Fruit fly (Drosophila melanogaster): ENCODE results near the gene CG17027.

DNA sequence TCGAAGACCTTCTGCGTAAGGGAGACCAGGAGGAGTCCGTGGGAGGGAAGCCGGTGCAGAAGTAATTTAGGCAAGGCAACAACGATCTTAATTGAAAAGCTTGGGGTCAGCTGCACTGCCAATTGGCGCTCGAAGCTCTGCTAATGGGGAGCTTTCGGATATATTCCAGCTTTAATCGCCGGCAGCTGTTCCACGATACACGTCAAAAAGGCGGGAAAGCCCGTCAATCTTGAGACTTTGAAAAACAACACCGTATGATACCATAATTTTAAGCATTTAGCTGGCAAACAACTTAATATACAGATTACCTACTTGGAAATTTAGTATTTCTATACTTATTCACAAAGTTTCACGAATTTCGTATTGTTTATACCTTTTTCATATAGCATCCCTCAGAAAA lies 1.5 kb downstream of the CG17027 start:
- TF ChIP-seq EcR (GFP tag; optimal IDR thresholded peaks at IDR 0.05): no peak
- no peak for TF ChIP-seq Snoo (tag; optimal IDR thresholded peaks at IDR 0.05)
- no peak for TF ChIP-seq CG8301 (tag; optimal IDR thresholded peaks at IDR 0.05)
- TF ChIP-seq Ets98B (GFP tag; IDR thresholded peaks at IDR 0.05): no peak
